Fruit fly (Drosophila melanogaster): ENCODE results near the gene CG31974.

- TF ChIP-seq CG11902 (GFP tag; optimal IDR thresholded peaks at IDR 0.05), result no peak
- TF ChIP-seq lz (GFP tag; optimal IDR thresholded peaks at IDR 0.05), result no peak
- peak; percentile 55; the same call in 1 of the 2 replicates for TF ChIP-seq CG15336 (GFP tag; IDR thresholded peaks at IDR 0.05)
- TF ChIP-seq Met (GFP tag; optimal IDR thresholded peaks at IDR 0.05), result peak; percentile 8
- TF ChIP-seq Eip78C (GFP tag), result peak; percentile 87
- TF ChIP-seq Lpt (GFP tag; optimal IDR thresholded peaks at IDR 0.05), result peak; percentile 15
- TF ChIP-seq salr (GFP tag; optimal IDR thresholded peaks at IDR 0.05), result peak in 1 of 2 experiments; percentile 21
- no peak for TF ChIP-seq cyc (GFP tag; optimal IDR thresholded peaks at IDR 0.05)
- no peak for TF ChIP-seq Gug (GFP tag; IDR thresholded peaks at IDR 0.05)
- no peak for TF ChIP-seq Eip93F (GFP tag; optimal IDR thresholded peaks at IDR 0.05)
- no peak for TF ChIP-seq achi (GFP tag; optimal IDR thresholded peaks at IDR 0.05)
- peak; percentile 58 to 72 for TF ChIP-seq ss (GFP tag; optimal IDR thresholded peaks at IDR 0.05)
- TF ChIP-seq CG1621 (tag; optimal IDR thresholded peaks at IDR 0.05), result peak; percentile 21
These were observed 11.2 kb downstream of the CG31974 start, which contains the start of gene Gs1 for dm6 chr2L:131466-132270.
